Worm (Caenorhabditis elegans) whole organism, L1 larva: Measurements from ENCODE around the gene C14C10.10.

Source experiments
- C04F5.9 ChIP-seq: sonication (generic microtip); optimal IDR thresholded peaks from 2 replicates; lab custom pipeline; 2016; ENCODE audit warnings: missing genetic modification characterization, missing compliant biosample characterization
- C16A3.4 ChIP-seq: fragments of 150-350 bp; optimal IDR thresholded peaks from 2 replicates; lab custom pipeline; 2014; ENCODE audit warnings: missing biosample characterization, missing genetic modification characterization
- C34B4.2 ChIP-seq: sonication (generic microtip); optimal IDR thresholded peaks from 2 replicates; lab custom pipeline; 2017; ENCODE audit warnings: mild to moderate bottlenecking, missing genetic modification characterization, missing compliant biosample characterization
- aha-1 ChIP-seq: fragments of 150-350 bp; optimal IDR thresholded peaks from 2 replicates; lab custom pipeline; 2014; ENCODE audit warnings: missing biosample characterization, missing genetic modification characterization
- aly-2 ChIP-seq: fragments of 150-350 bp; optimal IDR thresholded peaks from 2 replicates; lab custom pipeline; 2014; ENCODE audit warnings: missing biosample characterization, missing genetic modification characterization
- ama-1 ChIP-seq: fragments of 150-350 bp; optimal IDR thresholded peaks from 2 replicates; lab custom pipeline; 2014
- ceh-63 ChIP-seq: fragments of 200-800 bp; sonication (Bioruptor generic); optimal IDR thresholded peaks from 2 replicates; lab custom pipeline; 2018; ENCODE audit warnings: mild to moderate bottlenecking, missing genetic modification characterization, missing compliant biosample characterization
- ceh-88 ChIP-seq: fragments of 200-800 bp; sonication (Bioruptor generic); IDR thresholded peaks from 2 replicates; pipeline ENCODE4 v1.3.6; 2022; ENCODE audit warnings: missing genetic modification characterization, missing compliant biosample characterization
- ces-1 ChIP-seq: fragments of 150-350 bp; optimal IDR thresholded peaks from 2 replicates; lab custom pipeline; 2014; ENCODE audit warnings: missing biosample characterization, missing genetic modification reagents, missing genetic modification characterization
- dpl-1 ChIP-seq, 3 experiments: fragments of 150-350 bp in 2 of 3; sonication (generic microtip) in 1 of 3; optimal IDR thresholded peaks; 2 replicates each; lab custom pipeline; 2014 to 2017; ENCODE audit warnings: missing biosample characterization in 3 of 3, missing genetic modification characterization in 3 of 3, missing genetic modification reagents in 3 of 3
- dsc-1 ChIP-seq: sonication (generic microtip); optimal IDR thresholded peaks from 2 replicates; lab custom pipeline; 2016; ENCODE audit warnings: mild to moderate bottlenecking, missing genetic modification characterization, missing compliant biosample characterization
- elt-3 ChIP-seq, 6 experiments: fragments of 150-350 bp in 1 of 6; sonication (generic microtip); optimal IDR thresholded peaks; 2 replicates each; lab custom pipeline; 2017 to 2018; ENCODE audit warnings: missing biosample characterization in 6 of 6, missing genetic modification characterization in 6 of 6, inconsistent platforms in 1 of 6
- ets-5 ChIP-seq: fragments of 200-800 bp; sonication (Bioruptor generic); IDR thresholded peaks from 2 replicates; pipeline ENCODE4 v1.3.6; 2022; ENCODE audit warnings: missing genetic modification characterization, missing compliant biosample characterization
- fkh-4 ChIP-seq: sonication (generic microtip); optimal IDR thresholded peaks from 2 replicates; lab custom pipeline; 2016; ENCODE audit warnings: missing compliant biosample characterization, missing genetic modification characterization, borderline replicate concordance
- fkh-8 ChIP-seq: sonication (generic microtip); optimal IDR thresholded peaks from 2 replicates; lab custom pipeline; 2016; ENCODE audit warnings: mild to moderate bottlenecking, missing genetic modification characterization, missing compliant biosample characterization
- fos-1 ChIP-seq: fragments of 150-350 bp; optimal IDR thresholded peaks from 2 replicates; lab custom pipeline; 2014; ENCODE audit warnings: missing biosample characterization, missing genetic modification characterization
- grh-1 ChIP-seq: fragments of 200-800 bp; sonication (Bioruptor generic); IDR thresholded peaks from 2 replicates; pipeline ENCODE4 v1.3.6; 2022; ENCODE audit warnings: missing genetic modification reagents, missing genetic modification characterization, missing compliant biosample characterization
- hlh-4 ChIP-seq: sonication (generic microtip); optimal IDR thresholded peaks from 2 replicates; lab custom pipeline; 2016; ENCODE audit warnings: mild to moderate bottlenecking, missing genetic modification characterization, missing compliant biosample characterization
- hpl-2 ChIP-seq: fragments of 150-350 bp; optimal IDR thresholded peaks from 2 replicates; lab custom pipeline; 2014; ENCODE audit warnings: missing biosample characterization, missing genetic modification reagents, missing genetic modification characterization
- irx-1 ChIP-seq: sonication (generic microtip); optimal IDR thresholded peaks from 2 replicates; lab custom pipeline; 2016; ENCODE audit warnings: missing genetic modification characterization, missing compliant biosample characterization
- jun-1 ChIP-seq: fragments of 150-350 bp; optimal IDR thresholded peaks from 2 replicates; lab custom pipeline; 2014; ENCODE audit warnings: missing biosample characterization, missing genetic modification reagents, missing genetic modification characterization
- lin-13 ChIP-seq: fragments of 150-350 bp; optimal IDR thresholded peaks from 2 replicates; lab custom pipeline; 2014; ENCODE audit warnings: missing biosample characterization, missing genetic modification reagents, missing genetic modification characterization
- lin-15B ChIP-seq: fragments of 150-350 bp; sonication (generic microtip); optimal IDR thresholded peaks from 3 replicates; lab custom pipeline; 2014; ENCODE audit warnings: missing biosample characterization, missing genetic modification characterization
- lsy-2 ChIP-seq, 2 experiments: fragments of 150-350 bp; optimal IDR thresholded peaks; 2 replicates each; lab custom pipeline; 2014; ENCODE audit warnings: missing biosample characterization in 2 of 2, missing genetic modification characterization in 2 of 2
- mab-9 ChIP-seq: fragments of 200-800 bp; sonication (Bioruptor generic); IDR thresholded peaks from 2 replicates; pipeline ENCODE4 v1.3.6; 2022; ENCODE audit warnings: missing genetic modification reagents, missing genetic modification characterization, missing compliant biosample characterization
- mdl-1 ChIP-seq, 2 experiments: fragments of 150-350 bp; optimal IDR thresholded peaks; 2 replicates each; lab custom pipeline; 2014 to 2017; ENCODE audit warnings: missing biosample characterization in 2 of 2, missing genetic modification characterization in 2 of 2, inconsistent platforms in 1 of 2
- mef-2 ChIP-seq: fragments of 150-350 bp; optimal IDR thresholded peaks from 2 replicates; lab custom pipeline; 2014; ENCODE audit warnings: missing biosample characterization, missing genetic modification characterization
- mep-1 ChIP-seq: fragments of 150-350 bp; optimal IDR thresholded peaks from 2 replicates; lab custom pipeline; 2014; ENCODE audit warnings: missing biosample characterization, missing genetic modification characterization
- nhr-19 ChIP-seq: fragments of 200-800 bp; sonication (Bioruptor generic); conservative IDR thresholded peaks from 2 replicates; pipeline ENCODE4 v1.3.6; 2022; ENCODE audit warnings: missing genetic modification characterization, missing compliant biosample characterization
- nhr-20 ChIP-seq: sonication (generic microtip); optimal IDR thresholded peaks from 2 replicates; lab custom pipeline; 2016; ENCODE audit warnings: mild to moderate bottlenecking, missing genetic modification characterization, missing compliant biosample characterization
- nhr-28 ChIP-seq: fragments of 150-350 bp; optimal IDR thresholded peaks from 2 replicates; lab custom pipeline; 2014; ENCODE audit warnings: missing biosample characterization, missing genetic modification characterization
- nhr-47 ChIP-seq: sonication (generic microtip); optimal IDR thresholded peaks from 2 replicates; lab custom pipeline; 2016; ENCODE audit warnings: mild to moderate bottlenecking, missing genetic modification characterization, moderate library complexity, missing compliant biosample characterization
- nhr-84 ChIP-seq: sonication (generic microtip); optimal IDR thresholded peaks from 2 replicates; lab custom pipeline; 2017; ENCODE audit warnings: missing biosample characterization, missing genetic modification characterization
- nhr-90 ChIP-seq: sonication (generic microtip); optimal IDR thresholded peaks from 2 replicates; lab custom pipeline; 2016; ENCODE audit warnings: mild to moderate bottlenecking, missing genetic modification characterization, missing compliant biosample characterization; ENCODE audit not compliant: poor library complexity
- pax-3 ChIP-seq: fragments of 200-800 bp; sonication (Bioruptor generic); optimal IDR thresholded peaks from 2 replicates; lab custom pipeline; 2018; ENCODE audit warnings: mild to moderate bottlenecking, missing genetic modification characterization, moderate library complexity, missing compliant biosample characterization
- skn-1 ChIP-seq: fragments of 150-350 bp; optimal IDR thresholded peaks from 2 replicates; lab custom pipeline; 2014; ENCODE audit warnings: missing biosample characterization, missing genetic modification characterization
- sox-4 ChIP-seq: sonication (generic microtip); optimal IDR thresholded peaks from 2 replicates; lab custom pipeline; 2016; ENCODE audit warnings: missing genetic modification characterization, missing compliant biosample characterization
- swsn-7 ChIP-seq: sonication (generic microtip); optimal IDR thresholded peaks from 2 replicates; lab custom pipeline; 2016; ENCODE audit warnings: missing genetic modification characterization, missing compliant biosample characterization
- tbx-2 ChIP-seq: sonication (generic microtip); optimal IDR thresholded peaks from 2 replicates; lab custom pipeline; 2016; ENCODE audit warnings: missing genetic modification characterization, missing compliant biosample characterization
- tlp-1 ChIP-seq: fragments of 150-350 bp; optimal IDR thresholded peaks from 2 replicates; lab custom pipeline; 2014; ENCODE audit warnings: missing biosample characterization, missing genetic modification characterization
- unc-130 ChIP-seq: fragments of 150-350 bp; optimal IDR thresholded peaks from 2 replicates; lab custom pipeline; 2017; ENCODE audit warnings: missing biosample characterization, missing genetic modification characterization, inconsistent platforms
- unc-62 ChIP-seq: fragments of 150-350 bp; optimal IDR thresholded peaks from 2 replicates; lab custom pipeline; 2014; ENCODE audit warnings: missing biosample characterization, missing genetic modification reagents, missing genetic modification characterization
- unc-86 ChIP-seq: sonication (generic microtip); optimal IDR thresholded peaks from 2 replicates; lab custom pipeline; 2016; ENCODE audit warnings: missing genetic modification characterization, missing compliant biosample characterization
- xbp-1 ChIP-seq: sonication (generic microtip); optimal IDR thresholded peaks from 2 replicates; lab custom pipeline; 2016; ENCODE audit warnings: missing genetic modification characterization, missing compliant biosample characterization

The C14C10.10 gene

ce11 chrV:12567850-12568249 lies 31.1 kb downstream of the C14C10.10 start, which contains the start of gene E02A10.4:
TSS of gene E02A10.4 (minus strand) at chrV:12567950.
- no peak for TF ChIP-seq mdl-1 (tag; optimal IDR thresholded peaks at IDR 0.05; lab: Kevin White, UChicago)
- TF ChIP-seq aha-1, result no peak
- TF ChIP-seq mef-2, result no peak
- no peak for TF ChIP-seq unc-62 (GFP tag; lab: Kevin White, UChicago)
- no peak for TF ChIP-seq ceh-88 (GFP tag; lab: Robert Waterston, UW)
- no peak for TF ChIP-seq unc-130 (tag; lab: Kevin White, UChicago)
- TF ChIP-seq fkh-4 (tag; lab: Kevin White, UChicago), result no peak
- no peak for TF ChIP-seq grh-1 (GFP tag; lab: Robert Waterston, UW)
- no peak for TF ChIP-seq hlh-4
- no peak for TF ChIP-seq fos-1 (tag; lab: Kevin White, UChicago)
- no peak for TF ChIP-seq C16A3.4 (tag; lab: Kevin White, UChicago)
- TF ChIP-seq ets-5, result no peak
- no peak for TF ChIP-seq ama-1 (lab: Kevin White, UChicago)
- TF ChIP-seq lin-13 (GFP tag; lab: Kevin White, UChicago), result no peak
- TF ChIP-seq irx-1 (tag; lab: Kevin White, UChicago), result no peak
- TF ChIP-seq lsy-2 (tag; optimal IDR thresholded peaks at IDR 0.05; lab: Kevin White, UChicago), result no peak
- TF ChIP-seq ces-1, result no peak
- TF ChIP-seq dpl-1 (GFP tag; optimal IDR thresholded peaks at IDR 0.05; lab: Kevin White, UChicago), result no peak
- no peak for TF ChIP-seq fkh-8 (tag; lab: Kevin White, UChicago)

- TF ChIP-seq pax-3 (tag; lab: Kevin White, UChicago) (peak; percentile 68), hpl-2 (GFP tag; lab: Kevin White, UChicago) (no peak), unc-130 (tag; lab: Kevin White, UChicago) (no peak), mab-9 (GFP tag; lab: Robert Waterston, UW) (no peak), C34B4.2 (no peak), sox-4 (peak; percentile 33), nhr-19 (GFP tag; lab: Robert Waterston, UW) (no peak), ceh-88 (GFP tag; lab: Robert Waterston, UW) (no peak), lsy-2 (tag; optimal IDR thresholded peaks at IDR 0.05; lab: Kevin White, UChicago) (no peak), xbp-1 (tag; lab: Kevin White, UChicago) (no peak), tbx-2 (tag; lab: Kevin White, UChicago) (no peak), nhr-84 (tag; lab: Kevin White, UChicago) (no peak), nhr-90 (tag; lab: Kevin White, UChicago) (no peak), nhr-28 (tag; lab: Kevin White, UChicago) (no peak), dsc-1 (peak; percentile 80), skn-1 (tag; lab: Kevin White, UChicago) (no peak), ceh-63 (no peak), tlp-1 (no peak), hlh-4 (no peak)
- TF ChIP-seq, all 84 proteins: peak for 3
These were observed 31.6 kb downstream of the C14C10.10 start for ce11 chrV:12567312-12567711.

ce11 chrV:12564902-12565301 lies 34.0 kb downstream of the C14C10.10 start:
- TF ChIP-seq sox-4 (peak; percentile 15), fkh-4 (tag; lab: Kevin White, UChicago) (no peak), mep-1 (tag; lab: Kevin White, UChicago) (no peak), aha-1 (no peak), aly-2 (tag; lab: Kevin White, UChicago) (no peak), hpl-2 (GFP tag; lab: Kevin White, UChicago) (no peak), elt-3 (tag; optimal IDR thresholded peaks at IDR 0.05; lab: Kevin White, UChicago) (no peak), lin-15B (tag; lab: Kevin White, UChicago) (no peak), dsc-1 (peak; percentile 78), pax-3 (tag; lab: Kevin White, UChicago) (peak; percentile 84), C04F5.9 (tag; lab: Kevin White, UChicago) (no peak), unc-86 (no peak), fkh-8 (tag; lab: Kevin White, UChicago) (peak; percentile 31), jun-1 (tag; lab: Kevin White, UChicago) (no peak), nhr-47 (tag; lab: Kevin White, UChicago) (peak; percentile 10), unc-62 (GFP tag; lab: Kevin White, UChicago) (no peak), swsn-7 (tag; lab: Kevin White, UChicago) (no peak), nhr-20 (no peak)
